Fruit fly (Drosophila melanogaster) whole organism, embryonic: ENCODE results near the gene CG13390.
A peak's percentile ranks its signal among the peaks of the same experiment; 100 is the strongest.

Source experiments
- BtbVII ChIP-seq: fragments of 200-800 bp; sonication (Bioruptor generic); optimal IDR thresholded peaks from 3 replicates; lab custom pipeline; 2017; ENCODE audit warnings: missing biosample characterization, mild to moderate bottlenecking, missing genetic modification characterization
- CG10147 ChIP-seq: fragments of 200-800 bp; sonication (Bioruptor generic); optimal IDR thresholded peaks from 2 replicates; lab custom pipeline; 2019; ENCODE audit warnings: missing biosample characterization, mild to moderate bottlenecking, missing genetic modification characterization, moderate library complexity
- CG11093 ChIP-seq: fragments of 200-800 bp; sonication (Bioruptor generic); IDR thresholded peaks from 3 replicates; pipeline ENCODE4 v1.3.6; 2022; ENCODE audit warnings: missing biosample characterization, missing genetic modification characterization
- CG11723 ChIP-seq: fragments of 200-800 bp; sonication (Bioruptor generic); optimal IDR thresholded peaks from 2 replicates; lab custom pipeline; 2017; ENCODE audit warnings: missing biosample characterization, mild to moderate bottlenecking, missing genetic modification characterization
- CG14667 ChIP-seq: fragments of 200-800 bp; sonication (Bioruptor generic); IDR thresholded peaks from 2 replicates; pipeline ENCODE4 v1.3.6; 2022; ENCODE audit warnings: missing biosample characterization, missing genetic modification characterization
- CG1529 ChIP-seq: fragments of 200-800 bp; sonication (Bioruptor generic); optimal IDR thresholded peaks from 3 replicates; lab custom pipeline; 2018; ENCODE audit warnings: missing biosample characterization, missing genetic modification characterization
- CG17186 ChIP-seq: fragments of 200-800 bp; sonication (Bioruptor generic); optimal IDR thresholded peaks from 3 replicates; lab custom pipeline; 2017; ENCODE audit warnings: missing biosample characterization, missing genetic modification reagents, missing genetic modification characterization
- CG17568 ChIP-seq: fragments of 200-800 bp; sonication (Bioruptor generic); optimal IDR thresholded peaks from 2 replicates; lab custom pipeline; 2018; ENCODE audit warnings: missing biosample characterization, mild to moderate bottlenecking, missing genetic modification characterization, moderate library complexity
- CG17612 ChIP-seq: fragments of 200-800 bp; sonication (Bioruptor generic); IDR thresholded peaks from 2 replicates; pipeline ENCODE4 v1.3.6; 2022; ENCODE audit warnings: missing biosample characterization, missing genetic modification characterization
- CG17912 ChIP-seq: fragments of 200-800 bp; sonication (Bioruptor generic); optimal IDR thresholded peaks from 2 replicates; lab custom pipeline; 2018; ENCODE audit warnings: missing biosample characterization, mild to moderate bottlenecking, missing genetic modification characterization
- CG18599 ChIP-seq: fragments of 200-800 bp; sonication (Bioruptor generic); optimal IDR thresholded peaks from 3 replicates; lab custom pipeline; 2017; ENCODE audit warnings: missing biosample characterization, missing genetic modification characterization, mild to moderate bottlenecking, moderate library complexity, missing genetic modification reagents
- CG2199 ChIP-seq: fragments of 200-800 bp; sonication (Bioruptor generic); IDR thresholded peaks from 3 replicates; pipeline ENCODE4 v1.3.6; 2022; ENCODE audit warnings: missing biosample characterization, missing genetic modification characterization
- CG2712 ChIP-seq: fragments of 200-800 bp; optimal IDR thresholded peaks from 3 replicates; lab custom pipeline; 2019; ENCODE audit warnings: missing biosample characterization, mild to moderate bottlenecking, missing genetic modification characterization, moderate library complexity
- CG31441 ChIP-seq: fragments of 200-800 bp; sonication (Bioruptor generic); IDR thresholded peaks from 2 replicates; pipeline ENCODE4 v1.3.6; 2022; ENCODE audit warnings: missing biosample characterization, missing genetic modification characterization
- CG3163 ChIP-seq: fragments of 200-800 bp; sonication (Bioruptor generic); optimal IDR thresholded peaks from 3 replicates; lab custom pipeline; 2016; ENCODE audit warnings: missing biosample characterization, missing genetic modification characterization
- CG3726 ChIP-seq: fragments of 200-800 bp; sonication (Bioruptor generic); IDR thresholded peaks from 3 replicates; pipeline ENCODE4, ENCODE4 v1.3.6; 2022; ENCODE audit warnings: missing biosample characterization, missing genetic modification characterization
- CG6254 ChIP-seq: fragments of 200-800 bp; sonication (Bioruptor generic); optimal IDR thresholded peaks from 3 replicates; lab custom pipeline; 2017; ENCODE audit warnings: mild to moderate bottlenecking, missing biosample characterization, missing genetic modification reagents, missing genetic modification characterization
- CG7963 ChIP-seq: fragments of 200-800 bp; sonication (Bioruptor generic); IDR thresholded peaks from 3 replicates; pipeline ENCODE4 v1.3.6; 2022; ENCODE audit warnings: missing biosample characterization, missing genetic modification characterization; ENCODE audit not compliant: partially characterized antibody
- Dad ChIP-seq: fragments of 200-800 bp; sonication (Bioruptor generic); optimal IDR thresholded peaks from 3 replicates; lab custom pipeline; 2016; ENCODE audit warnings: missing biosample characterization, missing genetic modification characterization
- Dip3 ChIP-seq: fragments of 200-800 bp; sonication (Bioruptor generic); optimal IDR thresholded peaks from 3 replicates; lab custom pipeline; 2016; ENCODE audit warnings: missing biosample characterization, missing genetic modification characterization
- ERR ChIP-seq: fragments of 200-800 bp; sonication (Bioruptor generic); optimal IDR thresholded peaks from 2 replicates; lab custom pipeline; 2016; ENCODE audit warnings: missing biosample characterization, missing genetic modification characterization
- Fer3 ChIP-seq: fragments of 200-800 bp; sonication (Bioruptor generic); optimal IDR thresholded peaks from 2 replicates; lab custom pipeline; 2018; ENCODE audit warnings: missing biosample characterization, mild to moderate bottlenecking, missing genetic modification characterization, moderate library complexity
- GATAe ChIP-seq: fragments of 200-800 bp; sonication (Bioruptor generic); conservative IDR thresholded peaks from 2 replicates; pipeline ENCODE4 v1.3.6; 2022; ENCODE audit warnings: missing biosample characterization, missing genetic modification characterization
- Hmx ChIP-seq: fragments of 200-800 bp; sonication (Bioruptor generic); optimal IDR thresholded peaks from 2 replicates; lab custom pipeline; 2016; ENCODE audit warnings: missing biosample characterization, missing genetic modification characterization
- Hr51 ChIP-seq, 2 experiments: fragments of 200-800 bp; sonication (Bioruptor generic); optimal IDR thresholded peaks; 2 replicates in 1 of 2; 3 replicates in 1 of 2; lab custom pipeline; 2016 to 2018; ENCODE audit warnings: missing biosample characterization in 2 of 2, missing genetic modification characterization in 2 of 2, mild to moderate bottlenecking in 1 of 2, moderate library complexity in 1 of 2
- Hr78 ChIP-seq, 2 experiments: fragments of 200-800 bp in 1 of 2; fragments of >200 bp in 1 of 2; sonication (Bioruptor generic) in 1 of 2; optimal IDR thresholded peaks; 2 replicates each; lab custom pipeline; 2017 to 2019; ENCODE audit warnings: missing biosample characterization in 2 of 2, missing genetic modification characterization in 2 of 2, mild to moderate bottlenecking in 1 of 2, moderate library complexity in 1 of 2
- MBD-R2 ChIP-seq: fragments of 200-800 bp; sonication (Bioruptor generic); IDR thresholded peaks from 2 replicates; pipeline ENCODE4 v1.3.6; 2022; ENCODE audit warnings: missing biosample characterization, missing genetic modification characterization
- Nf-YB ChIP-seq: fragments of 200-800 bp; sonication (Bioruptor generic); optimal IDR thresholded peaks from 3 replicates; lab custom pipeline; 2019; ENCODE audit warnings: missing biosample characterization, mild to moderate bottlenecking, missing genetic modification characterization, moderate library complexity
- Pdp1 ChIP-seq, 2 experiments: fragments of 200-800 bp; sonication (Bioruptor generic); optimal IDR thresholded peaks; 3 replicates each; lab custom pipeline; 2016; ENCODE audit warnings: missing biosample characterization in 2 of 2, missing genetic modification characterization in 2 of 2, mild to moderate bottlenecking in 1 of 2, moderate library complexity in 1 of 2
- Poxn ChIP-seq: fragments of 200-800 bp; sonication (Bioruptor generic); IDR thresholded peaks from 2 replicates; pipeline ENCODE4 v1.3.6; 2022; ENCODE audit warnings: missing biosample characterization, missing genetic modification characterization
- Ssrp ChIP-seq: fragments of 200-800 bp; sonication (Bioruptor generic); optimal IDR thresholded peaks from 2 replicates; lab custom pipeline; 2018; ENCODE audit warnings: missing biosample characterization, mild to moderate bottlenecking, missing genetic modification characterization, moderate library complexity
- Trl ChIP-seq, 3 experiments: fragments of >200 bp in 2 of 3; fragments of 200-800 bp in 1 of 3; sonication (Bioruptor generic) in 1 of 3; optimal IDR thresholded peaks; 2 replicates in 1 of 3; 3 replicates in 2 of 3; lab custom pipeline; 2016 to 2017; ENCODE audit warnings: missing biosample characterization in 1 of 3, missing genetic modification characterization in 1 of 3
- ac ChIP-seq: fragments of 200-800 bp; sonication (Bioruptor generic); optimal IDR thresholded peaks from 3 replicates; lab custom pipeline; 2017; ENCODE audit warnings: missing biosample characterization, mild to moderate bottlenecking, missing genetic modification characterization
- croc ChIP-seq: fragments of 200-800 bp; sonication (Bioruptor generic); conservative IDR thresholded peaks from 3 replicates; pipeline ENCODE4 v1.3.6; 2022; ENCODE audit warnings: missing biosample characterization, missing genetic modification characterization
- cwo ChIP-seq: fragments of 200-800 bp; sonication (Bioruptor generic); optimal IDR thresholded peaks from 3 replicates; lab custom pipeline; 2017; ENCODE audit warnings: missing biosample characterization, missing genetic modification characterization, mild to moderate bottlenecking, moderate library complexity, missing genetic modification reagents
- dati ChIP-seq: fragments of 200-800 bp; sonication (Bioruptor generic); IDR thresholded peaks from 2 replicates; pipeline ENCODE4 v1.3.6; 2022; ENCODE audit warnings: missing biosample characterization, missing genetic modification characterization
- fru ChIP-seq: fragments of >200 bp; optimal IDR thresholded peaks from 2 replicates; lab custom pipeline; 2017
- grau ChIP-seq: fragments of 200-800 bp; optimal IDR thresholded peaks from 3 replicates; lab custom pipeline; 2019; ENCODE audit warnings: missing biosample characterization, mild to moderate bottlenecking, missing genetic modification characterization, moderate library complexity
- gt ChIP-seq: fragments of 200-800 bp; sonication (Bioruptor generic); IDR thresholded peaks from 2 replicates; pipeline ENCODE4 v1.3.6; 2022; ENCODE audit warnings: missing biosample characterization, missing genetic modification characterization
- knrl ChIP-seq: fragments of 200-800 bp; sonication (Bioruptor generic); IDR thresholded peaks from 3 replicates; pipeline ENCODE4 v1.3.6; 2022; ENCODE audit warnings: missing biosample characterization, missing genetic modification characterization; ENCODE audit not compliant: partially characterized antibody
- lola ChIP-seq, 3 experiments: fragments of >200 bp in 2 of 3; fragments of 200-800 bp in 1 of 3; sonication (Bioruptor generic) in 1 of 3; optimal IDR thresholded peaks; 2 replicates each; lab custom pipeline; 2017 to 2019; ENCODE audit warnings: missing biosample characterization in 3 of 3, missing genetic modification characterization in 3 of 3, mild to moderate bottlenecking in 1 of 3, moderate library complexity in 1 of 3
- luna ChIP-seq: fragments of 200-800 bp; sonication (Bioruptor generic); optimal IDR thresholded peaks from 2 replicates; lab custom pipeline; 2016; ENCODE audit warnings: missing biosample characterization, missing genetic modification characterization
- nerfin-2 ChIP-seq: fragments of 200-800 bp; sonication (Bioruptor generic); IDR thresholded peaks from 2 replicates; pipeline ENCODE4 v1.3.6; 2022; ENCODE audit warnings: missing biosample characterization, missing genetic modification characterization; ENCODE audit not compliant: partially characterized antibody
- sens ChIP-seq: fragments of 200-800 bp; sonication (Bioruptor generic); peaks from one replicate; lab custom pipeline; 2016; ENCODE audit warnings: missing biosample characterization, missing genetic modification characterization
- seq ChIP-seq: fragments of 200-800 bp; sonication (Bioruptor generic); IDR thresholded peaks from 2 replicates; pipeline ENCODE4 v1.3.6; 2022; ENCODE audit warnings: missing biosample characterization, missing genetic modification characterization
- slp2 ChIP-seq: fragments of 200-800 bp; sonication (Bioruptor generic); optimal IDR thresholded peaks from 2 replicates; lab custom pipeline; 2016; ENCODE audit warnings: missing biosample characterization, missing genetic modification characterization
- tna ChIP-seq: fragments of 200-800 bp; sonication (Bioruptor generic); IDR thresholded peaks from 2 replicates; pipeline ENCODE4 v1.3.6; 2022; ENCODE audit warnings: missing biosample characterization, missing genetic modification characterization; ENCODE audit not compliant: partially characterized antibody
- trh ChIP-seq: fragments of 200-800 bp; sonication (Bioruptor generic); optimal IDR thresholded peaks from 2 replicates; lab custom pipeline; 2016; ENCODE audit warnings: missing biosample characterization, missing genetic modification characterization
- wdn ChIP-seq: fragments of 200-800 bp; sonication (Bioruptor generic); IDR thresholded peaks from 2 replicates; pipeline ENCODE4 v1.3.6; 2022; ENCODE audit warnings: missing biosample characterization, missing genetic modification characterization

The CG13390 gene

DNA sequence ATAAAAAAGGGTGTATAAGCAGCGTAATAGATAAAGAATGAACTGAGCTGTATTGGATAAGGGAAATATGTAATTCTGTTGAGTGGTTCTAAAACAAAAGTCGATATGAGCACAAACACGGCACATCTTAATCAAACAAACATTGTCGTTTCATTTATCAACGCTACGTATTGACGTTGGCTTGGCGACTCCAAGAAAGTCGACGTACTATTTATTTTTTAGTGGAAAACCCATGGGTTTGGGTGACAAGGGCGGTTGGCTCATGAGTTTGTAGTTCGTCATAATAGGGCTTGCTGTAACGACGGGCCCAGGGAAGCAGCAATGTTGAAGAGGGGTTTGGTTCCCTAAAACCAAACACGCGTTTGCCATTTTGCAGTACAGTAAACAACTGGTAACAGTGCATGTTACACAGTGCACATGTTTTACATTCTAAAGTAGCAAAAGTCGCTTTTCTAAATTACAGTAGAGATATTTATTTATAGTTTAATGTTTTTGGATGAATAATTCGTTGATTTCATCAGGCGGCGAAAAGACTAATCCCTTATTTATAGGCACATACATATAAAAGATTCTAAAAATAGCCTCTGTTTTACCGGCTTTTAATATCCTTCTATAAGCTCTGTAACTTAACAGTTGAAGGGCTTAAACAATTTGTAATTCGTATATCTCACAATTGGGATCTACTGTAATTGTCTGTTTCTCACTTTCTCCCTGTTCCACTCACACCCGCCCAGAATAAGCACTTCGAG, 15.2 kb downstream of the CG13390 start (continued):
- peak; percentile 3 for TF ChIP-seq CG17568
- no peak for TF ChIP-seq croc (GFP tag; lab: Robert Waterston, UW)
- TF ChIP-seq sens (GFP tag; lab: Kevin White, UChicago) = peak; percentile 82
- no peak for TF ChIP-seq CG11723
- no peak for TF ChIP-seq CG1529 (GFP tag; lab: Kevin White, UChicago)
- no peak for TF ChIP-seq wdn (GFP tag; lab: Robert Waterston, UW)
- TF ChIP-seq CG3163 (GFP tag; lab: Kevin White, UChicago) = no peak
- TF ChIP-seq Dad = no peak
- no peak for TF ChIP-seq Nf-YB (GFP tag; lab: Kevin White, UChicago)
- TF ChIP-seq Hmx (GFP tag; lab: Kevin White, UChicago) = peak; percentile 19
- no peak for TF ChIP-seq Trl (optimal IDR thresholded peaks at IDR 0.05; lab: Kevin White, UChicago)
- TF ChIP-seq Trl (GFP tag; optimal IDR thresholded peaks at IDR 0.05; lab: Kevin White, UChicago) = no peak
- peak in 1 of 2 experiments; percentile 11 for TF ChIP-seq Pdp1 (GFP tag; optimal IDR thresholded peaks at IDR 0.05; lab: Kevin White, UChicago)
- peak; percentile 20; the same call in 1 of the 2 replicates for TF ChIP-seq MBD-R2 (GFP tag; lab: Robert Waterston, UW)
- no peak for TF ChIP-seq slp2 (GFP tag; lab: Kevin White, UChicago)
- TF ChIP-seq CG18599 (GFP tag; lab: Kevin White, UChicago) = peak; percentile 53
- TF ChIP-seq CG2712 (tag; lab: Kevin White, UChicago) = peak; percentile 59
- peak; percentile 38; the same call in 1 of the 3 replicates for TF ChIP-seq CG2199 (GFP tag; lab: Robert Waterston, UW)
- TF ChIP-seq Poxn = no peak
- no peak for TF ChIP-seq nerfin-2 (GFP tag; lab: Robert Waterston, UW)
- no peak for TF ChIP-seq knrl (GFP tag; lab: Robert Waterston, UW)
- no peak for TF ChIP-seq CG14667 (GFP tag; lab: Robert Waterston, UW)
- peak; percentile 16 for TF ChIP-seq Fer3 (tag; lab: Kevin White, UChicago)
- peak; percentile 26 for TF ChIP-seq Dip3
- no peak for TF ChIP-seq BtbVII (GFP tag; lab: Kevin White, UChicago)
- TF ChIP-seq lola (GFP tag; optimal IDR thresholded peaks at IDR 0.05; lab: Kevin White, UChicago) = no peak
- TF ChIP-seq gt (GFP tag; lab: Robert Waterston, UW) = no peak
- no peak for TF ChIP-seq cwo (GFP tag; lab: Kevin White, UChicago)
- TF ChIP-seq tna (GFP tag; lab: Robert Waterston, UW) = no peak
- no peak for TF ChIP-seq luna (GFP tag; lab: Kevin White, UChicago)
- TF ChIP-seq CG10147 = no peak
- no peak for TF ChIP-seq CG11093
- no peak for TF ChIP-seq CG6254 (GFP tag; lab: Kevin White, UChicago)
- no peak for TF ChIP-seq ERR (GFP tag; lab: Kevin White, UChicago)
- peak; percentile 87 for TF ChIP-seq grau
- no peak for TF ChIP-seq CG17612 (GFP tag; lab: Robert Waterston, UW)
- no peak for TF ChIP-seq CG17912 (GFP tag; lab: Kevin White, UChicago)
- no peak for TF ChIP-seq CG17186 (GFP tag; lab: Kevin White, UChicago)
- peak; percentile 17 for TF ChIP-seq Ssrp (tag; lab: Kevin White, UChicago)
- TF ChIP-seq dati (GFP tag; lab: Robert Waterston, UW) = no peak
- no peak for TF ChIP-seq ac (GFP tag; lab: Kevin White, UChicago)
- TF ChIP-seq CG7963 (GFP tag; lab: Robert Waterston, UW) = no peak
- no peak for TF ChIP-seq CG3726 (GFP tag; lab: Robert Waterston, UW)
- TF ChIP-seq Hr51 (GFP tag; optimal IDR thresholded peaks at IDR 0.05; lab: Kevin White, UChicago) = peak in 1 of 2 experiments; percentile 7
- TF ChIP-seq trh (GFP tag; lab: Kevin White, UChicago) = no peak
- TF ChIP-seq fru = no peak
- no peak for TF ChIP-seq GATAe (GFP tag; lab: Robert Waterston, UW)
- TF ChIP-seq CG31441 = 0 out of 2 replicates have a peak, but pooled peaks have one; percentile 20
- TF ChIP-seq seq (GFP tag; lab: Robert Waterston, UW) = no peak
- no peak for TF ChIP-seq Hr78 (GFP tag; optimal IDR thresholded peaks at IDR 0.05; lab: Kevin White, UChicago)
